Fruit fly (Drosophila melanogaster) whole organism, adult: Measurements from ENCODE around the gene CG3552.

Experiments used
- CG11617 ChIP-seq: fragments of 200-800 bp; sonication (Bioruptor generic); optimal IDR thresholded peaks from 2 replicates; lab custom pipeline; 2017; ENCODE audit warnings: mild to moderate bottlenecking, missing biosample characterization, missing genetic modification reagents, missing genetic modification characterization
- CG12768 ChIP-seq: fragments of 200-800 bp; sonication (Bioruptor generic); optimal IDR thresholded peaks from 2 replicates; lab custom pipeline; 2017; ENCODE audit warnings: missing biosample characterization, missing genetic modification characterization, mild to moderate bottlenecking, moderate library complexity, missing genetic modification reagents
- CG14711 ChIP-seq: fragments of 200-800 bp; sonication (Bioruptor generic); optimal IDR thresholded peaks from 2 replicates; lab custom pipeline; 2018; ENCODE audit warnings: missing biosample characterization, mild to moderate bottlenecking, missing genetic modification characterization, moderate library complexity
- CG1620 ChIP-seq: fragments of 200-800 bp; sonication (Bioruptor generic); optimal IDR thresholded peaks from 2 replicates; lab custom pipeline; 2016; ENCODE audit warnings: missing biosample characterization, missing genetic modification characterization
- CG33017 ChIP-seq: fragments of 200-800 bp; sonication (Bioruptor generic); optimal IDR thresholded peaks from 2 replicates; lab custom pipeline; 2018; ENCODE audit warnings: missing biosample characterization, mild to moderate bottlenecking, missing genetic modification characterization, moderate library complexity
- CG5204 ChIP-seq: fragments of 200-800 bp; sonication (Bioruptor generic); optimal IDR thresholded peaks from 2 replicates; lab custom pipeline; 2016; ENCODE audit warnings: missing biosample characterization, missing genetic modification characterization
- CG7045 ChIP-seq: fragments of 200-800 bp; sonication (Bioruptor generic); optimal IDR thresholded peaks from 2 replicates; lab custom pipeline; 2017; ENCODE audit warnings: missing biosample characterization, mild to moderate bottlenecking, missing genetic modification characterization
- CG7101 ChIP-seq: fragments of 200-800 bp; sonication (Bioruptor generic); optimal IDR thresholded peaks from 2 replicates; lab custom pipeline; 2018; ENCODE audit warnings: missing biosample characterization, mild to moderate bottlenecking, missing genetic modification characterization, moderate library complexity
- Clk ChIP-seq: fragments of 200-800 bp; sonication (Bioruptor generic); optimal IDR thresholded peaks from 2 replicates; lab custom pipeline; 2017; ENCODE audit warnings: missing biosample characterization, missing genetic modification characterization
- Crg-1 ChIP-seq: fragments of 200-800 bp; sonication (Bioruptor generic); optimal IDR thresholded peaks from 2 replicates; lab custom pipeline; 2016; ENCODE audit warnings: missing biosample characterization, missing genetic modification characterization
- Hr96 ChIP-seq: fragments of 200-800 bp; sonication (Bioruptor generic); optimal IDR thresholded peaks from 2 replicates; lab custom pipeline; 2016; ENCODE audit warnings: missing biosample characterization, missing genetic modification characterization
- Mnt ChIP-seq: fragments of 200-800 bp; sonication (Bioruptor generic); optimal IDR thresholded peaks from 2 replicates; lab custom pipeline; 2016; ENCODE audit warnings: missing biosample characterization, mild to moderate bottlenecking, missing genetic modification characterization
- bab1 ChIP-seq: fragments of 200-800 bp; sonication (Bioruptor generic); optimal IDR thresholded peaks from 3 replicates; lab custom pipeline; 2019; ENCODE audit warnings: missing biosample characterization, mild to moderate bottlenecking, missing genetic modification characterization, moderate library complexity
- cic ChIP-seq: fragments of 200-800 bp; sonication (Bioruptor generic); optimal IDR thresholded peaks from 2 replicates; lab custom pipeline; 2017; ENCODE audit warnings: missing biosample characterization, mild to moderate bottlenecking, missing genetic modification characterization, moderate library complexity
- cnc ChIP-seq, 2 experiments: fragments of >200 bp; optimal IDR thresholded peaks; 2 replicates each; lab custom pipeline; 2017
- kay ChIP-seq: fragments of 200-800 bp; sonication (Bioruptor generic); peaks from one replicate; lab custom pipeline; 2016; ENCODE audit warnings: missing biosample characterization, missing genetic modification characterization, borderline replicate concordance
- ovo ChIP-seq: fragments of 200-800 bp; sonication (Bioruptor generic); optimal IDR thresholded peaks from 2 replicates; lab custom pipeline; 2016; ENCODE audit warnings: missing biosample characterization, missing genetic modification characterization
- pad ChIP-seq: fragments of 200-800 bp; sonication (Bioruptor generic); optimal IDR thresholded peaks from 3 replicates; lab custom pipeline; 2017; ENCODE audit warnings: missing biosample characterization, missing genetic modification characterization, mild to moderate bottlenecking, moderate library complexity, missing genetic modification reagents
- tj ChIP-seq: fragments of 200-800 bp; sonication (Bioruptor generic); optimal IDR thresholded peaks from 3 replicates; lab custom pipeline; 2017; ENCODE audit warnings: missing biosample characterization, mild to moderate bottlenecking, missing genetic modification characterization, moderate library complexity
- toe ChIP-seq: fragments of 200-800 bp; sonication (Bioruptor generic); optimal IDR thresholded peaks from 2 replicates; lab custom pipeline; 2016; ENCODE audit warnings: missing biosample characterization, missing genetic modification characterization

CG3552 gene

DNA sequence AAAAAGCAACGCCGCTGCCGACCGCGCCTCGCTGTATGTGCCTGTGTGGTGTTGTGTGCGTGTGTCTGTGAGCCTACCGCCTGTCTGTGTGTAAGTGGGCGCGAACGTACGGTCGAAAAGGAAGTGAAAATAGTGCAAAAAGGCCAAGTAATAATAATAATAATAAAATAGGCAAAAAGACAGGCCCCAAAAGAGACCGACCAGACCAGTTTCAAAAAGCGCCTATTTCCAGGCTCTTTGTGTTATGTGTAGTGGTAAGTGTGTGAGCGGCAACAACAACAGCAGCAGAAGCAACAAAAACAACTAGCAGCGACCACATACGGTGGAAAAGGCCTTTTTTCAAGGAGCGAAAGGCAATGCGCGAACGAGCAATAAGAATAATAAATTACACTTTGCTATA lies 6.7 kb downstream of the CG3552 start:
- TF ChIP-seq Hr96 (GFP tag; lab: Kevin White, UChicago) (no peak), Crg-1 (no peak), CG1620 (GFP tag; lab: Kevin White, UChicago) (no peak), CG7045 (no peak), ovo (GFP tag; lab: Kevin White, UChicago) (no peak)

DNA sequence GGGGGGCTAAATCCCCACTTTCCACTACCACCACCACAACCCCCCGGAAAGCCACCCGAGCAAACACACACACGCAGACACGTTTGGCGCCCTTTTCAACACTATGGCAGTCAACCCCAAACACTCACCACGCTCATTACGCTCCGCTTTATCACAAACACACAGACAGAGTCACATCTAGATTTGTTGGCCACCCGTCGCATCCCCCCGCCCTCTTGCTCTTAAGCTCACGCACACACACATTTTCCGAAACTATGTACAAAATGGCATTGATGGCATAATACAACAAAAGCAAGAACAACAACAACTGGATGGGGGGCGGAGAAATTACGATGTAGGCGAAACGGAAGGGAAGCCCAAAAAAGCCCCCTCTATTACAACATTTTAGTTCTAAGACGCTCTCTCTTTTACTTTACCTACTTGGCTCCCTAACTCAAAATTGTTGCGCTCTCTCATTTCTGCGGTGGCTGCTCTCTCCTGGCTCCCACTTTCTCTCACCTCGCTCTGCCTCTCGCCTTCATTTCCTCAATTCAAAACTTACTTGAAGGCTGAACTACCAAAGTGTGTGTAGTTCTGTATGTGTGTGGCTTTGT lies 9.6 kb downstream of the CG3552 start:
- TF ChIP-seq pad: peak; percentile 8
- peak; percentile 12 for TF ChIP-seq cic (GFP tag; lab: Kevin White, UChicago)
- TF ChIP-seq CG12768 (GFP tag; lab: Kevin White, UChicago): peak; percentile 40
- TF ChIP-seq Clk (GFP tag; lab: Kevin White, UChicago): no peak

DNA sequence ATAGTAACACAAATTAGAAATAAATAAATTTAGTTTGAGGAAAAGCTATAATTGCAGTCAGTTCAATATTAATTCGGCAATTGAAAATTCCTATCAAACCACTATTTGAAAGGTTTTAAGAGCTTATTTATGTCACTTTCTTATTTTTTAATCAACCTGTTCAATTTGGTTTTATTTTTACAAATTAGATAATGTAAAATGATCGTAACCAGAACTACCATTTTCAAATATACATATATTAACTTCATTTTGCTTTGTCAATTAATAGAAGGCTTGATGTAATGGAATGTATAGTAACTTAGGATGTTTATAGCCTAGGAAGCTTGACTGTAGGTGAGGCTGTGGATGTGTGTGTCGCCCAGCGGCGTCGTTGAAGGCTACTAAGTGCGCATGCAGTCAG lies 10.5 kb downstream of the CG3552 start:
- TF ChIP-seq Crg-1 (no peak), CG33017 (tag; lab: Kevin White, UChicago) (peak; percentile 32), Clk (GFP tag; lab: Kevin White, UChicago) (peak; percentile 32), CG1620 (GFP tag; lab: Kevin White, UChicago) (no peak), toe (GFP tag; lab: Kevin White, UChicago) (peak; percentile 42), CG11617 (GFP tag; lab: Kevin White, UChicago) (peak; percentile 34), Mnt (no peak), CG7101 (tag; lab: Kevin White, UChicago) (peak; percentile 9), CG14711 (tag; lab: Kevin White, UChicago) (no peak), CG5204 (GFP tag; lab: Kevin White, UChicago) (peak; percentile 57), Hr96 (GFP tag; lab: Kevin White, UChicago) (no peak), bab1 (GFP tag; lab: Kevin White, UChicago) (no peak), tj (no peak), kay (GFP tag; lab: Kevin White, UChicago) (no peak), cic (GFP tag; lab: Kevin White, UChicago) (no peak), CG7045 (peak; percentile 47), cnc (optimal IDR thresholded peaks at IDR 0.05; lab: Kevin White, UChicago) (no peak), CG12768 (GFP tag; lab: Kevin White, UChicago) (peak; percentile 24), pad (no peak), ovo (GFP tag; lab: Kevin White, UChicago) (no peak)

DNA sequence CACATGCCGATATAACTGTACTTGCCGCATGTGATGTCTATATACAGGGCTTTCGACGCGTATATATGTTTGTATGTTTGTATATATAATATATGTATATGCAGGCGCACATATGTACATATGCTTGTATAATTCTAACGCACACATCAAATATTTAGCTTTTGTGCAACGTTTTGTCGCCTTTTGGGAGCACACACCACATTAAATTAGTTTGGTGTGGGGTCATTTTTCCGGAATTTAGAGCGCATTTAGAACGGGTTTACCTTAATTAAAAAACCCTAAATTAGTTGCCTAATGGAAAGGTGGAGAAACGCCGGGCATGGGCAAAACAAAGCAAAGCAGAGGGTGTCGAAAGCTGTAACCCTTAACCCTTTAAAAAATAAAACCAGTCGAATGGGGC lies 11.1 kb downstream of the CG3552 start:
- TF ChIP-seq CG7101 (tag; lab: Kevin White, UChicago) (no peak), kay (GFP tag; lab: Kevin White, UChicago) (peak; percentile 78)

DNA sequence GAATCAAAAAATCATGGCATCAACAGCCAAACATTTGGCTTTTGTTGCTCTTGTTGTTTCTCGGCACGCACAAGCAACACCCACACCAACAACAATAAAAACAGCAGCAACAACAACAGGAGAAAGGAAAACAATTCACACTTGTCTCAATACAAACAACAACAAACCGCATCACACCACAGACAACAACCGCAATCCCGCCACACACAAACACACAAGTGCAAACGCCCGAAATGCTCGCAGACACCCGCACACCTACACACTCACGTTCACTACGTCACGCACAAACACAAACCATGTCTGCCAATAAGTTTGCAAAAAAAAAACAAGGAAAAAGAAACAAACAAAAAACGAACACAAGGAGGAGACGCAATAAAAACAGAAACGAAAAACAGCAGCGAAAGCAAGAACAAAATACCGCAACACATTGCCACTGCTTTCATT lies 11.7 kb downstream of the CG3552 start:
- TF ChIP-seq pad: no peak
- no peak for TF ChIP-seq Crg-1
- TF ChIP-seq cnc (optimal IDR thresholded peaks at IDR 0.05; lab: Kevin White, UChicago): no peak
- TF ChIP-seq CG5204 (GFP tag; lab: Kevin White, UChicago): no peak
- TF ChIP-seq cic (GFP tag; lab: Kevin White, UChicago): no peak
- TF ChIP-seq Clk (GFP tag; lab: Kevin White, UChicago): no peak
- no peak for TF ChIP-seq Hr96 (GFP tag; lab: Kevin White, UChicago)
- TF ChIP-seq bab1 (GFP tag; lab: Kevin White, UChicago): no peak
- TF ChIP-seq tj: no peak
- no peak for TF ChIP-seq ovo (GFP tag; lab: Kevin White, UChicago)
- TF ChIP-seq CG33017 (tag; lab: Kevin White, UChicago): no peak
- no peak for TF ChIP-seq toe (GFP tag; lab: Kevin White, UChicago)
- no peak for TF ChIP-seq kay (GFP tag; lab: Kevin White, UChicago)
- no peak for TF ChIP-seq CG7101 (tag; lab: Kevin White, UChicago)
- TF ChIP-seq CG7045: no peak
- no peak for TF ChIP-seq CG11617 (GFP tag; lab: Kevin White, UChicago)
- TF ChIP-seq Mnt: no peak
- no peak for TF ChIP-seq CG12768 (GFP tag; lab: Kevin White, UChicago)
- TF ChIP-seq CG1620 (GFP tag; lab: Kevin White, UChicago): no peak

DNA sequence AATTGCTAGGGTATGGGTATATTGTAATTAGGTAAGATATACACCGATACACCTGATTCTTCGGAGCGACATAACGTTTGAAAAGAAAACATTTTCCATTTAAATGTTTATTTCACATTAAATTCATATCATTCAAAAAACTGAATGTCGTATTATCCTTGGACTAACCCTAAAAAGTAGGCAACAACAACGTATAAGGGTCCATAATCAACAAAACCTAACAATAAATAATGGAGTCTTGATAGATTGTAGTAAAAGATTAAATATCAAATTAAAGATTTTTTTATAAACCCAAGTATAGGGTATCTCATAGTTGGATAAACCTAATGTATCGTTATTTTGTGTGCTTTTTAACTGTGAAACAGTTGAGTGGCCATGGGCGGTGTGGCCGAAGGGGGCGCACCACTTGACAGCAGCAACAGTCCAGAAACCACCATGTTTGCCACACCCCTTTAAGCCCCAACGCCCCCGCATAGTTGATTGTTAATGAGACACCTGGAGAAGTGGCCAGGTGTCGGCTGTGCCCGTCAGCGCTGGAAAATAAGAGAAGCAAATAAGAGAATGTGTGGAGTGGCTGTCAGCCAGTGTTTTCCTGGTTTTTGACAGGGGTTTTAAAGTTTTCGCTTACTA lies 12.3 kb downstream of the CG3552 start:
- TF ChIP-seq CG7045 (peak; percentile 36), cic (GFP tag; lab: Kevin White, UChicago) (no peak), bab1 (GFP tag; lab: Kevin White, UChicago) (peak; percentile 3)

DNA sequence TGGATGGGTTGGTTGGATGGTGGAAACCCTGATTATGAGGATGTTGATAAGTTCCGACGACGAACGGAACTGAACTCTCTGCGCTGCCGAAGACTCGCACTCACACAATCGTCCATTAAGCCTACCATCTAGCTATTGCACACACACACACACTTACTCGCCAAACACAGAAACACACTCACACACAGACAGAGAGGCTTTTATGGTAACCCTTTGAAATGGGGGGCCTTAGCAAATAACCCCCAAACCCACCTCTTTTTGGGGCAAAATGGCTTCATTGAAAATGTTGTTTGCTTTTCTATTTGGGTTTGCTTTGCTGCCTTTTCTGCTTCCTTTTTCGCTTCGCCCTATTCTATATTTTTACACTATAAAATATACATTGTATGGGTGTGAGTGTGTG lies 13.0 kb downstream of the CG3552 start:
- no peak for TF ChIP-seq CG5204 (GFP tag; lab: Kevin White, UChicago)
- peak; percentile 0 for TF ChIP-seq Clk (GFP tag; lab: Kevin White, UChicago)
- TF ChIP-seq CG33017 (tag; lab: Kevin White, UChicago): no peak
- TF ChIP-seq cic (GFP tag; lab: Kevin White, UChicago): peak; percentile 26
- no peak for TF ChIP-seq Mnt
- no peak for TF ChIP-seq CG7101 (tag; lab: Kevin White, UChicago)
- TF ChIP-seq tj: no peak
- TF ChIP-seq CG7045: no peak
- TF ChIP-seq kay (GFP tag; lab: Kevin White, UChicago): no peak
- TF ChIP-seq toe (GFP tag; lab: Kevin White, UChicago): no peak
- TF ChIP-seq ovo (GFP tag; lab: Kevin White, UChicago): no peak
- TF ChIP-seq bab1 (GFP tag; lab: Kevin White, UChicago): no peak
